Worm (Caenorhabditis elegans) whole organism, L2 larva: Measurements from ENCODE around the gene F59B2.15.

ENCODE experiments used
- R02D3.7 ChIP-seq: fragments of 150-350 bp; optimal IDR thresholded peaks from 2 replicates; lab custom pipeline; 2014; ENCODE audit warnings: missing biosample characterization, missing genetic modification characterization
- aly-2 ChIP-seq: fragments of 150-350 bp; optimal IDR thresholded peaks from 2 replicates; lab custom pipeline; 2014; ENCODE audit warnings: missing biosample characterization, missing genetic modification characterization
- ama-1 ChIP-seq: fragments of 150-350 bp; optimal IDR thresholded peaks from 2 replicates; lab custom pipeline; 2018; ENCODE audit warnings: inconsistent platforms
- blmp-1 ChIP-seq: sonication (generic microtip); optimal IDR thresholded peaks from 2 replicates; lab custom pipeline; 2017; ENCODE audit warnings: missing genetic modification characterization, mild to moderate bottlenecking, missing compliant biosample characterization, antibody characterized with exemption, moderate library complexity; ENCODE audit not compliant: insufficient read depth
- elt-3 ChIP-seq: sonication (generic microtip); optimal IDR thresholded peaks from 2 replicates; lab custom pipeline; 2017; ENCODE audit warnings: missing biosample characterization, missing genetic modification characterization
- lin-39 ChIP-seq: fragments of 150-350 bp; optimal IDR thresholded peaks from 2 replicates; lab custom pipeline; 2014; ENCODE audit warnings: missing biosample characterization, missing genetic modification reagents, missing genetic modification characterization
- lsy-2 ChIP-seq, 2 experiments: fragments of 150-350 bp in 1 of 2; sonication (generic microtip) in 1 of 2; optimal IDR thresholded peaks; 2 replicates each; lab custom pipeline; 2014 to 2017; ENCODE audit warnings: missing biosample characterization in 2 of 2, missing genetic modification characterization in 2 of 2
- nhr-11 ChIP-seq: fragments of 150-350 bp; optimal IDR thresholded peaks from 2 replicates; lab custom pipeline; 2014; ENCODE audit warnings: missing biosample characterization, missing genetic modification characterization
- nhr-21 ChIP-seq: fragments of 150-350 bp; optimal IDR thresholded peaks from 2 replicates; lab custom pipeline; 2014; ENCODE audit warnings: missing biosample characterization, missing genetic modification characterization
- nhr-237 ChIP-seq: fragments of 150-350 bp; optimal IDR thresholded peaks from 2 replicates; lab custom pipeline; 2014; ENCODE audit warnings: missing biosample characterization, missing genetic modification characterization
- nhr-6 ChIP-seq: fragments of 150-350 bp; optimal IDR thresholded peaks from 2 replicates; lab custom pipeline; 2014; ENCODE audit warnings: missing biosample characterization, missing genetic modification characterization
- snpc-4 ChIP-seq: fragments of 150-350 bp; optimal IDR thresholded peaks from 2 replicates; lab custom pipeline; 2014; ENCODE audit warnings: missing biosample characterization, missing genetic modification characterization
- unc-39 ChIP-seq: fragments of 150-350 bp; optimal IDR thresholded peaks from 2 replicates; lab custom pipeline; 2014; ENCODE audit warnings: missing biosample characterization, missing genetic modification characterization

DNA sequence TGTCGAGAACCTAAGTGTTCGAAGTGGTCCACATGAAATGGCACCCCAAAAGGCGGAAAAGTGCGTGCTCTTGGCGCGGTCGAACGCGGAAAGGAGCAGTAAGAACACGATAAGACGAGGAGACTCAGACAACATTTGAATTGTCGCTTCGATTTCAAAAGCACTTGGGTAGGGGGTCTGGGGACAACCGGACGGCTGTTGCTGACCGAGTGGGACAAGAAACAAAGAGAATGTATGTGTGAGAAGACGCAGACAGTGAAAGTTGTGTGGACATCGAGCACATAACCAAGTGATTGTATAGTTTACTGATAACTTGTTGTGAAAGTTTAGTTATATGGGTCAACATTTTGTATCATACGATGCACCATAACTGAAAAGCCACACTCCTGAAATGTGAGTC, 4.7 kb upstream of the F59B2.15 start:
- TF ChIP-seq nhr-6 (tag; lab: Kevin White, UChicago) (no peak), nhr-21 (tag; lab: Kevin White, UChicago) (no peak), elt-3 (tag; lab: Kevin White, UChicago) (no peak), lin-39 (tag; lab: Kevin White, UChicago) (no peak), ama-1 (no peak), nhr-11 (no peak), aly-2 (tag; lab: Kevin White, UChicago) (no peak), snpc-4 (tag; lab: Kevin White, UChicago) (no peak), blmp-1 (tag; lab: Kevin White, UChicago) (no peak), lsy-2 (tag; optimal IDR thresholded peaks at IDR 0.05; lab: Kevin White, UChicago) (no peak), unc-39 (tag; lab: Kevin White, UChicago) (no peak), R02D3.7 (tag; lab: Kevin White, UChicago) (no peak), nhr-237 (tag; lab: Kevin White, UChicago) (no peak)
